Worm (Caenorhabditis elegans) whole organism, mixed stage, embryonic: ENCODE measurements around the gene srh-63.

Experiments used
- mep-1 ChIP-seq: fragments of 150-350 bp; optimal IDR thresholded peaks from 2 replicates; lab custom pipeline; 2017; ENCODE audit warnings: missing biosample characterization, missing genetic modification reagents, missing genetic modification characterization, inconsistent platforms
- nhr-28 ChIP-seq: fragments of 150-350 bp; optimal IDR thresholded peaks from 2 replicates; lab custom pipeline; 2014; ENCODE audit warnings: missing biosample characterization, missing genetic modification characterization
- unc-62 ChIP-seq: fragments of 150-350 bp; optimal IDR thresholded peaks from 2 replicates; lab custom pipeline; 2014; ENCODE audit warnings: missing biosample characterization, missing genetic modification reagents, missing genetic modification characterization
- ztf-11 ChIP-seq: fragments of 150-350 bp; optimal IDR thresholded peaks from 2 replicates; lab custom pipeline; 2014; ENCODE audit warnings: missing biosample characterization, missing genetic modification characterization

- no peak for TF ChIP-seq mep-1 (tag; lab: Kevin White, UChicago)
- no peak for TF ChIP-seq ztf-11 (tag; lab: Kevin White, UChicago)
- TF ChIP-seq nhr-28: no peak
- no peak for TF ChIP-seq unc-62 (GFP tag; lab: Kevin White, UChicago)
These were observed 41.4 kb downstream of the srh-63 start, which contains the start of gene Y57G11B.2 for ce11 chrIV:14565062-14565461.
